Fruit fly (Drosophila melanogaster): ENCODE results near the gene CG10834.

CG10834 gene

DNA sequence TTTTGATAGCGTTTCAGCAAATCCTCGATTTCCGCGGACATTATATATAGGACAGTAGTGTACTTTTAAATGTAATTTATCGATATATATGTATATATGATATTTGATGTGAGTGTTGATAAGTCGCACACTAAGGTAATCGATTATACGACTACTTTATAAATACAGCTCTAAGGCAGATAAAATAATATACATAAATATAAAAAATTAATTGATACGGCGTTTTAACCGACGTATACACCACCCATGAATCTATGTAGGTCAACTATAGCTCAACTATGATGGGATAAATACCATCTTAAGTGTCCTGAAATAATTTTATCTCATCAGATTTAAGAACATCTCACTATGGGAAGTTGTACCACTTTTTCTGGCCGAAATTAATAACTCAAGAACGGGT lies at the start of gene CG10834:
CG10834 (minus strand) TSS at position 101 of the 400 bp plus-strand sequence.
- TF ChIP-seq noc (tag; optimal IDR thresholded peaks at IDR 0.05), result no peak

dm6 chr2L:22153246-22153645 lies 46.1 kb upstream of the CG10834 start:
- no peak for TF ChIP-seq noc (tag; optimal IDR thresholded peaks at IDR 0.05)

DNA sequence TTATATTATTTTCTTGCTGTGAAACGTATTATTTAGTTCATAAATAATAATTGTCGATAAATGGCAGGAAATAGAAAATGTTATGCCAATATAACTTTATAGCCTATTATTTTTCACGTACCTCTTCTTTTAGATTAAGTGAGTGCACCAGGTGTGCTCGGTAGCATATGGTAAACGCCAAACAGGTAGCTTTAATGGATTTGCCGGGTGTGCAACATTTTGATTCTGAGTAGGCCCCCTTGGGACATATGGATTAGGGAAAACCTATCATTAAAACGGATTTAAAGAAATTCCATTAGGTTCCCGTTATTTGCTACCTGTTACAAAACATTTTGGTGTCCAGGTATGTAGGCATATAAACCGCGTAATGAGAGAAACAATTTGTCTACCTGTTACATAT lies 44.2 kb upstream of the CG10834 start, which contains the start of gene dunk:
dunk (plus strand) TSS at position 301 of the 400 bp plus-strand sequence.
- TF ChIP-seq noc (tag; optimal IDR thresholded peaks at IDR 0.05), result no peak

dm6 chr2L:22148713-22149112 lies 41.6 kb upstream of the CG10834 start:
- no peak for TF ChIP-seq noc (tag; optimal IDR thresholded peaks at IDR 0.05)

DNA sequence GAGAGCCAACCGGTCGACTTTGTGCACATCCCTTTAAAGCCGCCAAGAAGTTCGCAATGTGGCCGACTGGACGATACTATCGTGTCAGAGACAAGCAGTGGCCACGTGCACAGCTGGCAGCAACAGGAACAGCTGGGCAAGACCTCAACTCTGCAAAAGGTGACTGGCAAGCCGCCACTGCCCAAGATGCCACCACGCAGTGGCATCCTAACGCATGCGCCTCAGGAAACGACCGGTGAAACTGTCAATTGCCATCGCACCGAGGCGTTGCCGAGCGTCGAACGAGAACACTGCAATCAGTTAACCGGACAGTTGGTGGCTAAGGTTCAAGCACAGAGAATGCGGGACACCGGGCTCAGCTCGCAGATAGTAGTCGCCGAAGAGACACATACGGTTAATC lies 39.1 kb upstream of the CG10834 start:
- no peak for TF ChIP-seq noc (tag; optimal IDR thresholded peaks at IDR 0.05)

DNA sequence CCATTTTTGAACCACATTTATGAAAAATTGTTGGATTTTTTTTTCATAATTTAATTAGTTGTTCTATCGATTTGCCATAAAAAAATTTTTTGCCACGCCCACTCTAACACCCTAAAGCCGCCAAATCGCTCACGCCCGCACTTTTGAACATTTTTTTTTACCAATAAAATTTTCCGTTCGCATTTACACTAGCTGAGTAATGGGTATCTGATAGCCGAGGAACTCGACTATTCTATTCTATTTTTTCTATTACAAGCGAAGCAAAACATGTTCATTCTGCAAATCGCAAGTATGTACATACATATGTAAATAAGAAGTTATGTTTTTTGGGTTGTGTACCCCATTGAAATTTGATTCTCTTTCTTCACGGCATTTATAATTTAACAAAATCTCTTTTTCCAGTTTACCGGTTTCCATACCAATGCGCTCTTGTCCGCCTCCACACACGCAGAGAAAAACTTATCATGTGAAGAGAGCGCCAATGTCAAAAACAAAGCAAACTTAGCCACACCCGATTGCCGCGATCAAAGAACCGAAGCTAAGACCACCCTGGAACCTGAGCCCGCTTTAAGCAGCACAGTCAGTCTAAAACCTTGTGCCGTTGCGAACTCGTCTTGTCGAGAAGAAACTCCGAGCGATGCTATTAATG lies 38.3 kb upstream of the CG10834 start:
- TF ChIP-seq noc (tag; optimal IDR thresholded peaks at IDR 0.05), result no peak

- no peak for TF ChIP-seq noc (tag; optimal IDR thresholded peaks at IDR 0.05)
Observed at dm6 chr2L:22144127-22144526, 37.0 kb upstream of the CG10834 start.

- TF ChIP-seq noc (tag; optimal IDR thresholded peaks at IDR 0.05), result no peak
Observed at dm6 chr2L:22142696-22143176, 35.6 kb upstream of the CG10834 start.

dm6 chr2L:22139960-22140359 lies 32.9 kb upstream of the CG10834 start:
- no peak for TF ChIP-seq noc (tag; optimal IDR thresholded peaks at IDR 0.05)

DNA sequence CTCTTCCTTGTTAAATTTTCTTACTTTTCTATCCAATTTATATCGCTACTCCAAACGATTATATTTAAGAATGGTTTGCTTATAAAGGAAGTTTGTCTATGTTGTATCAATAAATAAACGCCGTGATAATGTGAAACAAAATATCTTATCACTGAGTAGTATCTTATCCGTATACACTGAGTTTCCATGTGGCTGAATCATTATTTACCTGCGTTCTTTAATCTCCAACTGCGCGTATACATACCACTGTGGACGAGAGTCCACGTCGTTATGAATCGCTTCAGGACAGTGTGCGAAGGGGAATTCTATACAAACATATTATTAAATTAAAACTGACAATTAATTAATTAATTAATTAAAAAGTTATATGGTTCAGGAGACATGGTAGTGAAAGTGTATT lies 32.2 kb upstream of the CG10834 start:
- no peak for TF ChIP-seq noc (tag; optimal IDR thresholded peaks at IDR 0.05)

dm6 chr2L:22134091-22134730 lies 27.1 kb upstream of the CG10834 start:
- no peak for TF ChIP-seq noc (tag; optimal IDR thresholded peaks at IDR 0.05)

dm6 chr2L:22132984-22133383 lies 25.9 kb upstream of the CG10834 start:
- TF ChIP-seq noc (tag; optimal IDR thresholded peaks at IDR 0.05), result no peak

DNA sequence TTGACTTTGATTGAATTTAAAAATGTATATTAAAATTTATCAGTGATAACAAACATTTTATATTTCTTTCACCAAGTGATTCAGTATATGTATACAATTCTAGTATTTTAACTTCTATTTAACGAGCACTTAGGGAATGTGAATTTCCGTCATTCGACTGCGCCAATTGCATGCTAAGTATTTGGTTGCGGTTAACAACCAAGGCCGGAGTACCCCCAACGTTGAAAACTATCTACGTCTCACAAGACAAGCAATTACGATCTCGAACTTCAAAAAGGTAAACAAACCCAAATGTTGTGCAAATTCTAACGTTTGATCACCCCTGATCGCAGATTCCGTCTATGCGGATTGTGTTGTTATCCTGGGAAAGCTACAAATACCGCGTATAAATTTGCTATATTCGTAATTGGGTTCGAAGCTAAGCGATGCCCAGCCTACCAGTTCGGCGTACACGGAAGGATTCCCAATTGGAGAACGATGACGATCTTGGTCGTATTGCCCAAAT lies 24.1 kb upstream of the CG10834 start, which contains the start of gene CG42748:
CG42748 (plus strand) TSS at position 51 of the 505 bp plus-strand sequence.
- no peak for TF ChIP-seq noc (tag; optimal IDR thresholded peaks at IDR 0.05)

- no peak for TF ChIP-seq noc (tag; optimal IDR thresholded peaks at IDR 0.05)
Observed at dm6 chr2L:22129581-22130300, 22.6 kb upstream of the CG10834 start, which contains the start of gene CycK. TSS of gene CycK (minus strand) at chr2L:22130142.

dm6 chr2L:22121651-22122165 lies 14.6 kb upstream of the CG10834 start:
- no peak for TF ChIP-seq noc (tag; optimal IDR thresholded peaks at IDR 0.05)

dm6 chr2L:22120871-22121388 lies 13.8 kb upstream of the CG10834 start, which contains the start of gene CG3651:
TSS of gene CG3651 (plus strand) at chr2L:22121338.
- TF ChIP-seq noc (tag; optimal IDR thresholded peaks at IDR 0.05), result no peak
